Worm (Caenorhabditis elegans): ENCODE results near the gene M03A1.3.

DNA sequence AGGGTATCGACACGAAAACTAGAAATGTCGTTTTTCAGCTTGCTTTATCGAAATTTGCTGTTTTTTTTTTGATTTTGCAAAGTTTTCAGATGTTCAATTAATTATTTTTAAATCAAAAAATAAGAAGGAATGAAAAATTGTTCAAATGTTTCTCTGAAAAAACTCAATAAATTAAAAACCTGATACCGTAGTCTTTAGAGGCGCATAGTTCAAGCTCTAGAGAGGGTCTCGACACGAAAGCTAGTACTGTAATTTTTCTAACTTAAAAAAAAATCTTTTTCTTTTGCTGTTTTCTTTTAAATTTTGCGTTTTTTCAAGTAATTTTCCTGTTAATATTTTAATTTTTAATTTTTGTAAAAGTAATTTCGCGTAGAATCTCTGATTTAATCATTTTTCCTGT, 8.7 kb downstream of the M03A1.3 start:
- TF ChIP-seq ceh-9 (tag; optimal IDR thresholded peaks at IDR 0.05) (no peak), nhr-77 (tag; optimal IDR thresholded peaks at IDR 0.05) (no peak), nhr-11 (tag; optimal IDR thresholded peaks at IDR 0.05) (no peak), mdl-1 (tag; optimal IDR thresholded peaks at IDR 0.05) (no peak), ceh-82 (tag; optimal IDR thresholded peaks at IDR 0.05) (no peak), nhr-12 (tag; optimal IDR thresholded peaks at IDR 0.05) (no peak), skn-1 (tag; optimal IDR thresholded peaks at IDR 0.05) (no peak), nfya-1 (tag; optimal IDR thresholded peaks at IDR 0.05; ENCODE audit: insufficient read depth) (no peak), tbx-2 (tag; optimal IDR thresholded peaks at IDR 0.05) (no peak)
